Fruit fly (Drosophila melanogaster) whole organism, embryonic: ENCODE measurements around the gene Fkbp59.
A peak's percentile ranks its signal among the peaks of the same experiment; 100 is the strongest.

Source experiments
- Abd-B ChIP-seq: fragments of 200-800 bp; sonication (Bioruptor generic); optimal IDR thresholded peaks from 2 replicates; lab custom pipeline; 2018; ENCODE audit warnings: missing biosample characterization, mild to moderate bottlenecking, missing genetic modification characterization, moderate library complexity
- B-H2 ChIP-seq: fragments of 200-800 bp; sonication (Bioruptor generic); optimal IDR thresholded peaks from 2 replicates; lab custom pipeline; 2018; ENCODE audit warnings: missing biosample characterization, mild to moderate bottlenecking, missing genetic modification characterization
- C15 ChIP-seq: fragments of 200-800 bp; sonication (Bioruptor generic); IDR thresholded peaks from 3 replicates; pipeline ENCODE4 v1.3.6; 2022; ENCODE audit warnings: missing biosample characterization, missing genetic modification characterization
- CG10543 ChIP-seq: fragments of 200-800 bp; sonication (Bioruptor generic); optimal IDR thresholded peaks from 3 replicates; lab custom pipeline; 2017; ENCODE audit warnings: missing biosample characterization, mild to moderate bottlenecking, missing genetic modification characterization, moderate library complexity
- CG12299 ChIP-seq: fragments of 200-800 bp; sonication (Bioruptor generic); optimal IDR thresholded peaks from 2 replicates; lab custom pipeline; 2018; ENCODE audit warnings: missing biosample characterization, mild to moderate bottlenecking, missing genetic modification characterization
- CG14965 ChIP-seq: fragments of 200-800 bp; sonication (Bioruptor generic); optimal IDR thresholded peaks from 2 replicates; lab custom pipeline; 2016; ENCODE audit warnings: missing biosample characterization, missing genetic modification characterization, borderline replicate concordance
- CG15514 ChIP-seq: fragments of 200-800 bp; sonication (Bioruptor generic); optimal IDR thresholded peaks from 3 replicates; lab custom pipeline; 2017; ENCODE audit warnings: missing biosample characterization, missing genetic modification characterization, mild to moderate bottlenecking, moderate library complexity, missing genetic modification reagents
- CG16815 ChIP-seq: fragments of 200-800 bp; sonication (Bioruptor generic); optimal IDR thresholded peaks from 3 replicates; lab custom pipeline; 2017; ENCODE audit warnings: missing biosample characterization, mild to moderate bottlenecking, missing genetic modification characterization
- CG17802 ChIP-seq: fragments of 200-800 bp; sonication (Bioruptor generic); optimal IDR thresholded peaks from 2 replicates; lab custom pipeline; 2018; ENCODE audit warnings: missing biosample characterization, mild to moderate bottlenecking, missing genetic modification characterization, moderate library complexity
- CG2120 ChIP-seq: fragments of 200-800 bp; sonication (Bioruptor generic); optimal IDR thresholded peaks from 3 replicates; lab custom pipeline; 2016; ENCODE audit warnings: missing biosample characterization, missing genetic modification characterization
- CG2678 ChIP-seq: fragments of 200-800 bp; sonication (Bioruptor generic); optimal IDR thresholded peaks from 3 replicates; lab custom pipeline; 2019; ENCODE audit warnings: missing biosample characterization, mild to moderate bottlenecking, missing genetic modification characterization, moderate library complexity
- CG4424 ChIP-seq: fragments of 200-800 bp; sonication (Bioruptor generic); optimal IDR thresholded peaks from 3 replicates; lab custom pipeline; 2016; ENCODE audit warnings: missing biosample characterization, missing genetic modification characterization
- CG6654 ChIP-seq: fragments of 200-800 bp; sonication (Bioruptor generic); optimal IDR thresholded peaks from 2 replicates; lab custom pipeline; 2017; ENCODE audit warnings: missing biosample characterization, mild to moderate bottlenecking, missing genetic modification characterization
- CG6765 ChIP-seq: fragments of 200-800 bp; sonication (Bioruptor generic); optimal IDR thresholded peaks from 3 replicates; lab custom pipeline; 2017; ENCODE audit warnings: missing biosample characterization, mild to moderate bottlenecking, missing genetic modification characterization
- CG7987 ChIP-seq: fragments of 200-800 bp; sonication (Bioruptor generic); optimal IDR thresholded peaks from 2 replicates; lab custom pipeline; 2018; ENCODE audit warnings: missing biosample characterization, mild to moderate bottlenecking, missing genetic modification characterization, moderate library complexity
- CG9932 ChIP-seq: fragments of 200-800 bp; sonication (Bioruptor generic); IDR thresholded peaks from 2 replicates; pipeline ENCODE4 v1.3.6; 2022; ENCODE audit warnings: missing biosample characterization, missing genetic modification characterization
- Ets97D ChIP-seq: fragments of 200-800 bp; sonication (Bioruptor generic); optimal IDR thresholded peaks from 3 replicates; lab custom pipeline; 2016; ENCODE audit warnings: missing biosample characterization, missing genetic modification characterization
- Fer1 ChIP-seq: fragments of 200-800 bp; sonication (Bioruptor generic); optimal IDR thresholded peaks from 2 replicates; lab custom pipeline; 2017; ENCODE audit warnings: missing biosample characterization, mild to moderate bottlenecking, missing genetic modification characterization
- Fer3 ChIP-seq: fragments of 200-800 bp; sonication (Bioruptor generic); optimal IDR thresholded peaks from 2 replicates; lab custom pipeline; 2018; ENCODE audit warnings: missing biosample characterization, mild to moderate bottlenecking, missing genetic modification characterization, moderate library complexity
- Gsc ChIP-seq: fragments of 200-800 bp; sonication (Bioruptor generic); IDR thresholded peaks from 2 replicates; pipeline ENCODE4 v1.3.6; 2022; ENCODE audit warnings: missing biosample characterization, missing genetic modification characterization
- H15 ChIP-seq: fragments of 200-800 bp; sonication (Bioruptor generic); IDR thresholded peaks from 3 replicates; pipeline ENCODE4 v1.3.6; 2022; ENCODE audit warnings: missing biosample characterization, missing genetic modification characterization
- Hr3 ChIP-seq: fragments of 200-800 bp; sonication (Bioruptor generic); optimal IDR thresholded peaks from 3 replicates; lab custom pipeline; 2016; ENCODE audit warnings: missing biosample characterization, missing genetic modification characterization
- Meics ChIP-seq: fragments of 200-800 bp; sonication (Bioruptor generic); optimal IDR thresholded peaks from 2 replicates; lab custom pipeline; 2017; ENCODE audit warnings: missing biosample characterization, mild to moderate bottlenecking, missing genetic modification characterization
- Myb ChIP-seq: fragments of 200-800 bp; sonication (Bioruptor generic); optimal IDR thresholded peaks from 2 replicates; lab custom pipeline; 2016; ENCODE audit warnings: missing biosample characterization, missing genetic modification characterization
- Optix ChIP-seq: fragments of 200-800 bp; sonication (Bioruptor generic); IDR thresholded peaks from 3 replicates; pipeline ENCODE4 v1.3.6; 2022; ENCODE audit warnings: missing biosample characterization, missing genetic modification characterization
- Poxn ChIP-seq: fragments of 200-800 bp; sonication (Bioruptor generic); IDR thresholded peaks from 2 replicates; pipeline ENCODE4 v1.3.6; 2022; ENCODE audit warnings: missing biosample characterization, missing genetic modification characterization
- Ptx1 ChIP-seq: fragments of 200-800 bp; sonication (Bioruptor generic); IDR thresholded peaks from 2 replicates; pipeline ENCODE4 v1.3.6; 2022; ENCODE audit warnings: missing biosample characterization, missing genetic modification characterization
- Six4 ChIP-seq: fragments of 200-800 bp; sonication (Bioruptor generic); optimal IDR thresholded peaks from 2 replicates; lab custom pipeline; 2016; ENCODE audit warnings: missing biosample characterization, missing genetic modification characterization
- Sox100B ChIP-seq: fragments of 200-800 bp; sonication (Bioruptor generic); optimal IDR thresholded peaks from 3 replicates; lab custom pipeline; 2018; ENCODE audit warnings: missing biosample characterization, mild to moderate bottlenecking, missing genetic modification characterization
- az2 ChIP-seq: fragments of 200-800 bp; sonication (Bioruptor generic); optimal IDR thresholded peaks from 3 replicates; lab custom pipeline; 2016; ENCODE audit warnings: missing biosample characterization, missing genetic modification characterization
- cato ChIP-seq: fragments of 200-800 bp; sonication (Bioruptor generic); optimal IDR thresholded peaks from 2 replicates; lab custom pipeline; 2016; ENCODE audit warnings: missing biosample characterization, missing genetic modification characterization, borderline replicate concordance
- ci ChIP-seq: fragments of 200-800 bp; sonication (Bioruptor generic); IDR thresholded peaks from 3 replicates; pipeline ENCODE4 v1.3.6; 2022; ENCODE audit warnings: missing biosample characterization, missing genetic modification characterization
- fd3F ChIP-seq: fragments of 200-800 bp; sonication (Bioruptor generic); optimal IDR thresholded peaks from 2 replicates; lab custom pipeline; 2018; ENCODE audit warnings: missing biosample characterization, mild to moderate bottlenecking, missing genetic modification characterization, moderate library complexity
- jigr1 ChIP-seq: fragments of 200-800 bp; sonication (Bioruptor generic); IDR thresholded peaks from 3 replicates; pipeline ENCODE4 v1.3.6; 2022; ENCODE audit warnings: missing biosample characterization, missing genetic modification characterization
- jing ChIP-seq: fragments of 200-800 bp; sonication (Bioruptor generic); optimal IDR thresholded peaks from 2 replicates; lab custom pipeline; 2018; ENCODE audit warnings: missing biosample characterization, mild to moderate bottlenecking, missing genetic modification characterization
- klu ChIP-seq: fragments of 200-800 bp; sonication (Bioruptor generic); IDR thresholded peaks from 2 replicates; pipeline ENCODE4 v1.3.6; 2022; ENCODE audit warnings: missing biosample characterization, missing genetic modification characterization
- nerfin-2 ChIP-seq: fragments of 200-800 bp; sonication (Bioruptor generic); IDR thresholded peaks from 2 replicates; pipeline ENCODE4 v1.3.6; 2022; ENCODE audit warnings: missing biosample characterization, missing genetic modification characterization; ENCODE audit not compliant: partially characterized antibody
- oc ChIP-seq: fragments of 200-800 bp; sonication (Bioruptor generic); optimal IDR thresholded peaks from 2 replicates; lab custom pipeline; 2018; ENCODE audit warnings: missing biosample characterization, mild to moderate bottlenecking, missing genetic modification characterization, moderate library complexity
- pan ChIP-seq, 4 experiments: fragments of >200 bp in 3 of 4; fragments of 200-800 bp in 1 of 4; sonication (Bioruptor generic) in 1 of 4; optimal IDR thresholded peaks in 3 of 4; IDR thresholded peaks in 1 of 4; 2 replicates each; pipeline versions ENCODE4 v1.3.6 to Lab custom; 2017 to 2022; ENCODE audit warnings: missing biosample characterization in 2 of 4, missing genetic modification characterization in 2 of 4, mixed read lengths in 1 of 4
- ro ChIP-seq: fragments of 200-800 bp; sonication (Bioruptor generic); IDR thresholded peaks from 2 replicates; pipeline ENCODE4 v1.3.6; 2022; ENCODE audit warnings: missing biosample characterization, missing genetic modification characterization
- sens ChIP-seq: fragments of 200-800 bp; sonication (Bioruptor generic); peaks from one replicate; lab custom pipeline; 2016; ENCODE audit warnings: missing biosample characterization, missing genetic modification characterization
- sima ChIP-seq: fragments of 200-800 bp; sonication (Bioruptor generic); optimal IDR thresholded peaks from 2 replicates; lab custom pipeline; 2016; ENCODE audit warnings: missing biosample characterization, missing genetic modification characterization
- tap ChIP-seq: fragments of 200-800 bp; optimal IDR thresholded peaks from 3 replicates; lab custom pipeline; 2019; ENCODE audit warnings: missing biosample characterization, mild to moderate bottlenecking, missing genetic modification characterization, moderate library complexity
- tll ChIP-seq, 2 experiments: fragments of 200-800 bp in 1 of 2; fragments of >200 bp in 1 of 2; sonication (Bioruptor generic) in 1 of 2; optimal IDR thresholded peaks; 2 replicates each; lab custom pipeline; 2017 to 2019; ENCODE audit warnings: missing biosample characterization in 2 of 2, missing genetic modification characterization in 2 of 2, mild to moderate bottlenecking in 1 of 2, moderate library complexity in 1 of 2
- trem ChIP-seq: fragments of 200-800 bp; optimal IDR thresholded peaks from 3 replicates; lab custom pipeline; 2019; ENCODE audit warnings: missing biosample characterization, mild to moderate bottlenecking, missing genetic modification characterization, moderate library complexity
- trh ChIP-seq: fragments of 200-800 bp; sonication (Bioruptor generic); optimal IDR thresholded peaks from 2 replicates; lab custom pipeline; 2016; ENCODE audit warnings: missing biosample characterization, missing genetic modification characterization
- zen2 ChIP-seq: fragments of 200-800 bp; sonication (Bioruptor generic); IDR thresholded peaks from 3 replicates; pipeline ENCODE4 v1.3.6; 2022; ENCODE audit warnings: missing biosample characterization, missing genetic modification characterization; ENCODE audit not compliant: partially characterized antibody

Fkbp59 gene

dm6 chr2L:9918020-9918959 lies 30.5 kb downstream of the Fkbp59 start, which contains the start of the genes CG5885 and CG4598 (continued):
- TF ChIP-seq CG16815 (GFP tag; lab: Kevin White, UChicago) (peak; percentile 40), CG6765 (GFP tag; lab: Kevin White, UChicago) (peak; percentile 36), trh (GFP tag; lab: Kevin White, UChicago) (peak; percentile 61), Myb (GFP tag; lab: Kevin White, UChicago) (peak; percentile 84), zen2 (GFP tag; lab: Robert Waterston, UW) (peak; percentile 72; the same call in 2 of the 3 replicates), Fer1 (GFP tag; lab: Kevin White, UChicago) (peak; percentile 48), Abd-B (GFP tag; lab: Kevin White, UChicago) (peak; percentile 44), Hr3 (GFP tag; lab: Kevin White, UChicago) (peak; percentile 72), CG4424 (GFP tag; lab: Kevin White, UChicago) (peak; percentile 63), Sox100B (GFP tag; lab: Kevin White, UChicago) (peak; percentile 65), tap (tag; lab: Kevin White, UChicago) (peak; percentile 45), trem (tag; lab: Kevin White, UChicago) (peak; percentile 23), Ets97D (peak; percentile 87), CG7987 (no peak), Meics (GFP tag; lab: Kevin White, UChicago) (peak; percentile 56), C15 (GFP tag; lab: Robert Waterston, UW) (0 out of 3 replicates have a peak, but pooled peaks have one; percentile 17), CG2120 (GFP tag; lab: Kevin White, UChicago) (peak; percentile 76), sima (GFP tag; lab: Kevin White, UChicago) (no peak), Optix (GFP tag; lab: Robert Waterston, UW) (peak; percentile 19; the same call in 1 of the 3 replicates), CG6654 (GFP tag; lab: Kevin White, UChicago) (no peak), CG14965 (GFP tag; lab: Kevin White, UChicago) (no peak), fd3F (GFP tag; lab: Kevin White, UChicago) (peak; percentile 66), pan (optimal IDR thresholded peaks at IDR 0.05; lab: Kevin White, UChicago) (no peak), pan (GFP tag; optimal IDR thresholded peaks at IDR 0.05 in 1 of 2, IDR thresholded peaks at IDR 0.05 in 1 of 2) (peak in 1 of 2 experiments; percentile 64), sens (GFP tag; lab: Kevin White, UChicago) (peak; percentile 89), jing (GFP tag; lab: Kevin White, UChicago) (peak; percentile 50), ro (GFP tag; lab: Robert Waterston, UW) (no peak), az2 (GFP tag; lab: Kevin White, UChicago) (peak; percentile 76), Fer3 (tag; lab: Kevin White, UChicago) (peak; percentile 59), CG10543 (GFP tag; lab: Kevin White, UChicago) (peak; percentile 73), Poxn (GFP tag; lab: Robert Waterston, UW) (no peak), ci (GFP tag; lab: Robert Waterston, UW) (peak; percentile 85), cato (GFP tag; lab: Kevin White, UChicago) (peak; percentile 29), H15 (GFP tag; lab: Robert Waterston, UW) (peak; percentile 41; the same call in 2 of the 3 replicates), oc (tag; lab: Kevin White, UChicago) (no peak), CG15514 (GFP tag; lab: Kevin White, UChicago) (peak; percentile 64), Six4 (GFP tag; lab: Kevin White, UChicago) (no peak), Ptx1 (peak; percentile 62), CG2678 (tag; lab: Kevin White, UChicago) (peak; percentile 76), CG9932 (GFP tag; lab: Robert Waterston, UW) (peak; percentile 82), nerfin-2 (GFP tag; lab: Robert Waterston, UW) (peak; percentile 69; the same call in 1 of the 2 replicates), Gsc (GFP tag; lab: Robert Waterston, UW) (no peak), CG17802 (tag; lab: Kevin White, UChicago) (no peak), klu (GFP tag; lab: Robert Waterston, UW) (no peak; the same call in 1 of the 2 replicates), B-H2 (peak; percentile 50), tll (GFP tag; optimal IDR thresholded peaks at IDR 0.05; lab: Kevin White, UChicago) (no peak), CG12299 (tag; lab: Kevin White, UChicago) (peak; percentile 2), jigr1 (GFP tag; lab: Robert Waterston, UW) (no peak)
